Worm (Caenorhabditis elegans) whole organism, late embryonic: ENCODE results near the gene sri-18.

Experiments used
- C08G9.2 ChIP-seq: sonication (generic microtip); optimal IDR thresholded peaks from 2 replicates; lab custom pipeline; 2016; ENCODE audit warnings: mild to moderate bottlenecking, missing genetic modification characterization, moderate library complexity, missing compliant biosample characterization
- ceh-18 ChIP-seq: sonication (generic microtip); optimal IDR thresholded peaks from 2 replicates; lab custom pipeline; 2016; ENCODE audit warnings: missing genetic modification characterization, missing compliant biosample characterization
- ceh-34 ChIP-seq: sonication (generic microtip); optimal IDR thresholded peaks from 2 replicates; lab custom pipeline; 2016; ENCODE audit warnings: mild to moderate bottlenecking, missing genetic modification characterization, missing compliant biosample characterization
- dve-1 ChIP-seq: sonication (generic microtip); optimal IDR thresholded peaks from 2 replicates; lab custom pipeline; 2017; ENCODE audit warnings: antibody characterized with exemption, mild to moderate bottlenecking, missing genetic modification characterization, missing compliant biosample characterization
- elt-2 ChIP-seq: sonication (generic microtip); optimal IDR thresholded peaks from 2 replicates; lab custom pipeline; 2016; ENCODE audit warnings: missing genetic modification reagents, missing genetic modification characterization, missing compliant biosample characterization
- ets-4 ChIP-seq: sonication (generic microtip); optimal IDR thresholded peaks from 2 replicates; lab custom pipeline; 2016; ENCODE audit warnings: missing genetic modification characterization, missing compliant biosample characterization
- lim-6 ChIP-seq: sonication (generic microtip); optimal IDR thresholded peaks from 2 replicates; lab custom pipeline; 2016; ENCODE audit warnings: missing genetic modification characterization, missing compliant biosample characterization
- mec-3 ChIP-seq: sonication (generic microtip); optimal IDR thresholded peaks from 2 replicates; lab custom pipeline; 2016; ENCODE audit warnings: borderline replicate concordance, missing genetic modification characterization, missing compliant biosample characterization
- nfya-1 ChIP-seq: sonication (generic microtip); optimal IDR thresholded peaks from 2 replicates; lab custom pipeline; 2017; ENCODE audit warnings: missing genetic modification characterization, mild to moderate bottlenecking, missing compliant biosample characterization, antibody characterized with exemption, moderate library complexity
- nhr-11 ChIP-seq: fragments of 150-350 bp; optimal IDR thresholded peaks from 2 replicates; lab custom pipeline; 2014; ENCODE audit warnings: missing biosample characterization, missing genetic modification characterization
- pax-1 ChIP-seq: fragments of 150-350 bp; optimal IDR thresholded peaks from 2 replicates; lab custom pipeline; 2014; ENCODE audit warnings: missing biosample characterization, missing genetic modification characterization
- pros-1 ChIP-seq: fragments of 150-350 bp; optimal IDR thresholded peaks from 2 replicates; lab custom pipeline; 2014; ENCODE audit warnings: missing biosample characterization, missing genetic modification reagents, missing genetic modification characterization
- unc-42 ChIP-seq: sonication (generic microtip); optimal IDR thresholded peaks from 2 replicates; lab custom pipeline; 2016; ENCODE audit warnings: missing genotype, missing genetic modification characterization, missing compliant biosample characterization

sri-18 gene

ce11 chrV:10212027-10212426 is 48.3 kb downstream of the sri-18 start, which contains the start of gene zhit-3:
zhit-3 (minus strand) TSS chrV:10212127.
- TF ChIP-seq unc-42 (tag; lab: Kevin White, UChicago) = no peak
- no peak for TF ChIP-seq elt-2
- TF ChIP-seq mec-3 = no peak
- no peak for TF ChIP-seq lim-6 (tag; lab: Kevin White, UChicago)
- TF ChIP-seq nhr-11 (tag; lab: Kevin White, UChicago) = no peak
- TF ChIP-seq C08G9.2 = no peak
- no peak for TF ChIP-seq ceh-18 (tag; lab: Kevin White, UChicago)
- TF ChIP-seq nfya-1 = no peak
- TF ChIP-seq dve-1 (tag; lab: Kevin White, UChicago) = no peak
- no peak for TF ChIP-seq pax-1 (tag; lab: Kevin White, UChicago)
- no peak for TF ChIP-seq pros-1
- TF ChIP-seq, all 69 proteins: peak for 0

DNA sequence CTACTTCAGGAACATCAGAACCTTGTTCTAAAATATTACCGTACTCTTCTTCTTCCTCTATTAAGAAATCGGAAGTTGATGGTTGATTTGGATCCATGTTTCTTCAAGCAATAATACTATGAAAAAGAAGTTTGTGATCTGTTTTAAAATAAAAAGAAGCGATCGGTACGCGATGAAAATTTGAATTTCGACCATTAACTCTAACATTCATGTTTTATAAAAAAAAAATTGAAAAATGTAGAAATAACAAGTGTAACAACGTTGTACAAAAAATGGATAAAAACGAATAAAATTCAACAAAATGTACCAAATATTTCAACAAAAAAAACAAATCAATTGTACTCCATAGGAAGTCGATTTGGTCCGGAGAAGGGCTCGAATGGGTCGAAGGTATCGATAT is 50.1 kb downstream of the sri-18 start, which contains the start of gene tftc-3:
TSS of gene tftc-3 (minus strand) at position 101 of the 400 bp plus-strand sequence.
- TF ChIP-seq ets-4 (tag; lab: Kevin White, UChicago) = no peak
- no peak for TF ChIP-seq nhr-11 (tag; lab: Kevin White, UChicago)
- TF ChIP-seq ceh-34 = no peak
